Worm (Caenorhabditis elegans) whole organism, L3 larva: Measurements from ENCODE around the gene F22E5.8.
"Not testable (repeated sequence)": the region's sequence is repeated elsewhere in the genome, so short reads cannot be mapped to it uniquely, and the experiment has no call there.

Experiments used
- R02D3.7 ChIP-seq: fragments of 150-350 bp; optimal IDR thresholded peaks from 2 replicates; lab custom pipeline; 2014; ENCODE audit warnings: missing biosample characterization, missing genetic modification characterization
- ama-1 ChIP-seq: fragments of 150-350 bp; optimal IDR thresholded peaks from 2 replicates; lab custom pipeline; 2018
- ceh-9 ChIP-seq: sonication (generic microtip); optimal IDR thresholded peaks from 2 replicates; lab custom pipeline; 2018; ENCODE audit warnings: missing biosample characterization, missing genetic modification characterization
- daf-12 ChIP-seq: fragments of 150-350 bp; optimal IDR thresholded peaks from 2 replicates; lab custom pipeline; 2014; ENCODE audit warnings: missing biosample characterization, missing genetic modification reagents, missing genetic modification characterization
- egl-27 ChIP-seq: sonication (generic microtip); optimal IDR thresholded peaks from 4 replicates; lab custom pipeline; 2017; ENCODE audit warnings: missing biosample characterization, missing genetic modification reagents, missing genetic modification characterization
- elt-2 ChIP-seq: sonication (generic microtip); optimal IDR thresholded peaks from 2 replicates; lab custom pipeline; 2016; ENCODE audit warnings: missing genetic modification reagents, mild to moderate bottlenecking, missing genetic modification characterization, missing compliant biosample characterization
- eor-1 ChIP-seq, 2 experiments: fragments of 150-350 bp; optimal IDR thresholded peaks; 2 replicates each; lab custom pipeline; 2014 to 2018; ENCODE audit warnings: missing biosample characterization in 2 of 2, missing genetic modification characterization in 2 of 2
- fkh-10 ChIP-seq: sonication (generic microtip); optimal IDR thresholded peaks from 2 replicates; lab custom pipeline; 2017; ENCODE audit warnings: missing biosample characterization, missing genetic modification reagents, missing genetic modification characterization
- fos-1 ChIP-seq: fragments of 150-350 bp; optimal IDR thresholded peaks from 2 replicates; lab custom pipeline; 2014; ENCODE audit warnings: missing biosample characterization, missing genetic modification characterization
- jun-1 ChIP-seq: fragments of 150-350 bp; optimal IDR thresholded peaks from 2 replicates; lab custom pipeline; 2014; ENCODE audit warnings: missing biosample characterization, missing genetic modification reagents, missing genetic modification characterization
- lsy-12 ChIP-seq: sonication (generic microtip); optimal IDR thresholded peaks from 2 replicates; lab custom pipeline; 2016; ENCODE audit warnings: mild to moderate bottlenecking, missing genetic modification characterization, missing compliant biosample characterization
- mdl-1 ChIP-seq: fragments of 150-350 bp; optimal IDR thresholded peaks from 2 replicates; lab custom pipeline; 2014; ENCODE audit warnings: missing biosample characterization, missing genetic modification characterization
- nfya-1 ChIP-seq: sonication (generic microtip); optimal IDR thresholded peaks from 2 replicates; lab custom pipeline; 2017; ENCODE audit warnings: missing genetic modification characterization, mild to moderate bottlenecking, missing compliant biosample characterization, antibody characterized with exemption, moderate library complexity; ENCODE audit not compliant: insufficient read depth
- nhr-11 ChIP-seq: fragments of 150-350 bp; optimal IDR thresholded peaks from 2 replicates; lab custom pipeline; 2014; ENCODE audit warnings: missing biosample characterization, missing genetic modification characterization
- nhr-23 ChIP-seq: fragments of 150-350 bp; optimal IDR thresholded peaks from 2 replicates; lab custom pipeline; 2014; ENCODE audit warnings: missing biosample characterization, missing genetic modification reagents, missing genetic modification characterization
- nhr-237 ChIP-seq: fragments of 150-350 bp; optimal IDR thresholded peaks from 2 replicates; lab custom pipeline; 2014; ENCODE audit warnings: missing biosample characterization, missing genetic modification characterization
- nhr-25 ChIP-seq: sonication (generic microtip); optimal IDR thresholded peaks from 2 replicates; lab custom pipeline; 2017; ENCODE audit warnings: missing biosample characterization, missing genetic modification characterization
- nhr-43 ChIP-seq: sonication (generic microtip); optimal IDR thresholded peaks from 2 replicates; lab custom pipeline; 2016; ENCODE audit warnings: mild to moderate bottlenecking, missing genetic modification characterization, missing compliant biosample characterization; ENCODE audit not compliant: poor library complexity, severe bottlenecking
- nhr-76 ChIP-seq: fragments of 150-350 bp; sonication (generic microtip); optimal IDR thresholded peaks from 5 replicates; lab custom pipeline; 2014; ENCODE audit warnings: missing biosample characterization, missing genetic modification characterization
- pha-4 ChIP-seq: fragments of 150-350 bp; optimal IDR thresholded peaks from 2 replicates; lab custom pipeline; 2014; ENCODE audit warnings: missing biosample characterization, missing genetic modification reagents, missing genetic modification characterization
- pqm-1 ChIP-seq: fragments of 150-350 bp; optimal IDR thresholded peaks from 2 replicates; lab custom pipeline; 2017; ENCODE audit warnings: missing biosample characterization, missing genetic modification characterization, inconsistent platforms
- sea-2 ChIP-seq: fragments of 150-350 bp; sonication (generic microtip); optimal IDR thresholded peaks from 4 replicates; lab custom pipeline; 2014; ENCODE audit warnings: missing biosample characterization, missing genetic modification reagents, missing genetic modification characterization
- snpc-4 ChIP-seq: fragments of 150-350 bp; optimal IDR thresholded peaks from 2 replicates; lab custom pipeline; 2014; ENCODE audit warnings: missing biosample characterization, missing genetic modification characterization
- tbx-2 ChIP-seq: sonication (generic microtip); optimal IDR thresholded peaks from 2 replicates; lab custom pipeline; 2016; ENCODE audit warnings: mild to moderate bottlenecking, missing genetic modification characterization, missing compliant biosample characterization
- unc-39 ChIP-seq: sonication (generic microtip); optimal IDR thresholded peaks from 4 replicates; lab custom pipeline; 2017; ENCODE audit warnings: missing biosample characterization, missing genetic modification characterization
- zag-1 ChIP-seq: fragments of 150-350 bp; optimal IDR thresholded peaks from 2 replicates; lab custom pipeline; 2014; ENCODE audit warnings: missing biosample characterization, missing genetic modification characterization
- ztf-11 ChIP-seq: fragments of 150-350 bp; optimal IDR thresholded peaks from 2 replicates; lab custom pipeline; 2014; ENCODE audit warnings: missing biosample characterization, missing genetic modification characterization
- ztf-4 ChIP-seq: fragments of 150-350 bp; optimal IDR thresholded peaks from 2 replicates; lab custom pipeline; 2014; ENCODE audit warnings: missing biosample characterization, missing genetic modification characterization

Gene F22E5.8

ce11 chrII:2639401-2640088 lies at the start of gene F22E5.8:
Gene F22E5.8 (plus strand): TSS chrII:2640038.
- TF ChIP-seq elt-2 (tag; lab: Kevin White, UChicago); ztf-4; mdl-1 (tag; lab: Kevin White, UChicago): not testable (repeated sequence)
- TF ChIP-seq, all 47 proteins: peak for 0; not testable (repeated sequence) for 47

DNA sequence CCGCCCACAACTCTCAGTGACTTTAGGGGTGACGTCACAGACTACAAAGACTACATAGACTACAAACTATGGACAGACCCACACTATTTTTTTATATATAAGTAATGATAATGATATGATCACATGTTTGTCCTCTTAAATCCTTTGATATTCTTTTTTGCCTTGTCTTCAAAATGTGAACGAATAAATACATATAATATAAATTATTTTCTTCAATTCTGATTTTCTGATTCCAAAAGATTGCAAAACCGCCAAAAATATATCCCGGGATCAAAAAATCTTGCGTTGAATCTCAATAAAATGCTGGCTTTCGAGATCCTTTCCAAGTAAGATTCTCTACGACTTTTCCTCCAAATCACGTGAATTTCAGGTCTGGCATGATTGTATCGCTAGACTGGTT lies 39.7 kb upstream of the F22E5.8 start, which contains the start of gene F33H12.1:
Gene F33H12.1 (plus strand): TSS at position 301 of the 400 bp plus-strand sequence.
- TF ChIP-seq egl-27; eor-1 (tag; optimal IDR thresholded peaks at IDR 0.05; lab: Kevin White, UChicago); nhr-76 (tag; lab: Kevin White, UChicago): not testable (repeated sequence)

- TF ChIP-seq snpc-4 (tag; lab: Kevin White, UChicago): no peak
- no peak for TF ChIP-seq elt-2 (tag; lab: Kevin White, UChicago)
- TF ChIP-seq nhr-23: no peak
- no peak for TF ChIP-seq ama-1 (lab: Kevin White, UChicago)
- no peak for TF ChIP-seq nhr-25 (tag; lab: Kevin White, UChicago)
- no peak for TF ChIP-seq nfya-1 (tag; lab: Kevin White, UChicago)
- TF ChIP-seq nhr-11: no peak
- no peak for TF ChIP-seq mdl-1 (tag; lab: Kevin White, UChicago)
- TF ChIP-seq R02D3.7: no peak
- no peak for TF ChIP-seq tbx-2
- TF ChIP-seq nhr-237 (tag; lab: Kevin White, UChicago): no peak
- no peak for TF ChIP-seq nhr-43 (tag; lab: Kevin White, UChicago)
- TF ChIP-seq, all 47 proteins: peak for 0
Observed at ce11 chrII:2600931-2601330, 38.9 kb upstream of the F22E5.8 start.

- no peak for TF ChIP-seq zag-1 (tag; lab: Kevin White, UChicago)
- no peak for TF ChIP-seq pqm-1 (tag; lab: Kevin White, UChicago)
- no peak for TF ChIP-seq pha-4 (tag; lab: Kevin White, UChicago)
- no peak for TF ChIP-seq ztf-11 (tag; lab: Kevin White, UChicago)
- TF ChIP-seq sea-2 (GFP tag; lab: Kevin White, UChicago): no peak
- TF ChIP-seq nfya-1 (tag; lab: Kevin White, UChicago): no peak
Observed at ce11 chrII:2605319-2605718, 34.5 kb upstream of the F22E5.8 start, which contains the start of gene sri-77. Gene sri-77 (minus strand): TSS chrII:2605419.

ce11 chrII:2610202-2610912 lies 29.5 kb upstream of the F22E5.8 start, which contains the start of gene sri-38:
Gene sri-38 (plus strand): TSS chrII:2610862.
- TF ChIP-seq jun-1 (peak; percentile 55), nhr-23 (no peak), unc-39 (no peak), ama-1 (lab: Kevin White, UChicago) (no peak), lsy-12 (tag; lab: Kevin White, UChicago) (no peak), fos-1 (tag; lab: Kevin White, UChicago) (peak; percentile 30), pqm-1 (tag; lab: Kevin White, UChicago) (peak; percentile 73), elt-2 (tag; lab: Kevin White, UChicago) (peak; percentile 96)

- TF ChIP-seq fos-1 (tag; lab: Kevin White, UChicago): no peak
- no peak for TF ChIP-seq ceh-9 (tag; lab: Kevin White, UChicago)
- no peak for TF ChIP-seq sea-2 (GFP tag; lab: Kevin White, UChicago)
- no peak for TF ChIP-seq fkh-10 (GFP tag; lab: Kevin White, UChicago)
- TF ChIP-seq nhr-23: no peak
- TF ChIP-seq ama-1 (lab: Kevin White, UChicago): no peak
- no peak for TF ChIP-seq daf-12 (tag; lab: Kevin White, UChicago)
- no peak for TF ChIP-seq R02D3.7
- TF ChIP-seq snpc-4 (tag; lab: Kevin White, UChicago): no peak
- no peak for TF ChIP-seq pha-4 (tag; lab: Kevin White, UChicago)
- TF ChIP-seq nhr-43 (tag; lab: Kevin White, UChicago): no peak
- TF ChIP-seq pqm-1 (tag; lab: Kevin White, UChicago): no peak
- no peak for TF ChIP-seq nfya-1 (tag; lab: Kevin White, UChicago)
Observed at ce11 chrII:2611009-2611408, 28.8 kb upstream of the F22E5.8 start.
